Worm (Caenorhabditis elegans): ENCODE results near the gene arl-8.

DNA sequence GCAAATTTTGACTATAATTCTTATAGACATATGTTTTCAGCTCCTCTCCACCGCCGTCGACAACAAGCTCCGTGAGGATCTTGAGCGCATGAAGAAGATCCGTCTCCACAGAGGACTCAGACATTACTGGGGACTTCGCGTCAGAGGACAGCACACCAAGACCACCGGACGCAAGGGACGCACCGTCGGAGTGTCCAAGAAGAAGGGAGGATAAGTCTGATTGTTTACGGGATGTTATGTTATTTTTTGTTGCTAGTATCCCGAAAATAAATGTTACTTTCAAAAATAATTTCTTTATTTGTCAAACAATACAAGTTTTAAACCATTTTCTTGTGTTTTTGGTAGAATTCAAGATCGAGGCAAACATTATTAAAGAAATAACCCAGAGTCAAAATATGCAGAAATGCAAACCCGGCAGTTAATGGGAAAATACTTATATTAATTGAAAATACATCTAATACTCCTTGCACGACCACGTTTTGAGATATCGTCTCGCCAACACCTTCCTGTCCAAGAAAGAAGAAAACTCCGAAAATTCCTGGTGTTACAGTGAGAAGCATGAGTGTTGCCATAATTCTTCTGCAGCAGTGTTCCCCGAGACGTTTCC is 28.3 kb downstream of the arl-8 start:
- TF ChIP-seq cog-1 (tag; optimal IDR thresholded peaks at IDR 0.05) (no peak), ztf-23 (GFP tag; IDR thresholded peaks at IDR 0.05) (no peak), klf-2 (GFP tag; conservative IDR thresholded peaks at IDR 0.05) (no peak)

Measured in whole organism, midembryonic.